Worm (Caenorhabditis elegans): ENCODE data around the gene aaim-1.

aaim-1 gene

DNA sequence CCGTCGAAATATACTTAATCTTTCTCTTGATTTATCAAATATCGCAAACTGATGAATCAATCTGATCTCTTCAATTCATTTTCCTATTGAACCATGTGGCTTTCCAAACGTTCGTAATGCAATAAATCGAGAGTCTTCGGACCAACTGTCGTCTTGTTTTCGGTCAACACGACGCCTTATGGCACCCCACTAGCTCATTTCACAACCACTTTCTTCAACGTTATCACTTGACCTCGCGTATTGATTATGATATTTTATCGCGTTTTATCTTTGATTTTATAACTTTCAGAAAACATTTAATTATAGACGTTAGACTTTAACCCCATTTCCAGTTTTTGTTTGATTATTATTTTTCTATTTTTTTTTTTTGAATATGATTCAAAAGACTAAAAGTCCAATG is 52.4 kb downstream of the aaim-1 start (continued):
- no peak for TF ChIP-seq xbp-1 (tag; optimal IDR thresholded peaks at IDR 0.05)
- no peak for TF ChIP-seq ceh-8 (GFP tag; optimal IDR thresholded peaks at IDR 0.05)
- no peak for TF ChIP-seq nhr-237 (tag; optimal IDR thresholded peaks at IDR 0.05)
- TF ChIP-seq lin-39 (tag; optimal IDR thresholded peaks at IDR 0.05): no peak
- no peak for TF ChIP-seq sox-4 (tag; optimal IDR thresholded peaks at IDR 0.05)
- no peak for TF ChIP-seq hlh-4 (tag; optimal IDR thresholded peaks at IDR 0.05)
- TF ChIP-seq swsn-7 (tag; optimal IDR thresholded peaks at IDR 0.05): no peak
- peak; percentile 66 for TF ChIP-seq unc-130 (tag; optimal IDR thresholded peaks at IDR 0.05)
- TF ChIP-seq ama-1 (optimal IDR thresholded peaks at IDR 0.05): no peak
- no peak for TF ChIP-seq irx-1 (tag; optimal IDR thresholded peaks at IDR 0.05)
- TF ChIP-seq nhr-11 (tag; optimal IDR thresholded peaks at IDR 0.05): no peak
- no peak for TF ChIP-seq mab-9 (GFP tag; IDR thresholded peaks at IDR 0.05)
- no peak for TF ChIP-seq efl-3 (GFP tag; optimal IDR thresholded peaks at IDR 0.05)
- TF ChIP-seq nhr-76 (tag; optimal IDR thresholded peaks at IDR 0.05): no peak
- no peak for TF ChIP-seq ceh-63 (GFP tag; optimal IDR thresholded peaks at IDR 0.05)
- peak; percentile 65 for TF ChIP-seq nhr-71 (tag; optimal IDR thresholded peaks at IDR 0.05)
- no peak for TF ChIP-seq lin-15B (tag; optimal IDR thresholded peaks at IDR 0.05)
- TF ChIP-seq isw-1 (GFP tag; IDR thresholded peaks at IDR 0.05): no peak
- TF ChIP-seq lsy-2 (tag; optimal IDR thresholded peaks at IDR 0.05): peak in 1 of 2 experiments; percentile 14
- no peak for TF ChIP-seq grh-1 (GFP tag; IDR thresholded peaks at IDR 0.05)
- no peak for TF ChIP-seq egl-27 (tag; optimal IDR thresholded peaks at IDR 0.05)
- TF ChIP-seq aha-1 (tag; optimal IDR thresholded peaks at IDR 0.05): no peak
- TF ChIP-seq ets-5 (GFP tag; IDR thresholded peaks at IDR 0.05): no peak
- peak; percentile 3 for TF ChIP-seq ztf-4 (tag; optimal IDR thresholded peaks at IDR 0.05)
- TF ChIP-seq C34B4.2 (tag; optimal IDR thresholded peaks at IDR 0.05): no peak
- TF ChIP-seq nhr-20 (tag; optimal IDR thresholded peaks at IDR 0.05): no peak
- TF ChIP-seq lin-13 (GFP tag; optimal IDR thresholded peaks at IDR 0.05): no peak
- no peak for TF ChIP-seq sptf-1 (tag; optimal IDR thresholded peaks at IDR 0.05)
- TF ChIP-seq rnt-1 (tag; optimal IDR thresholded peaks at IDR 0.05): peak; percentile 47
- TF ChIP-seq fos-1 (tag; optimal IDR thresholded peaks at IDR 0.05): no peak
- no peak for TF ChIP-seq fkh-10 (GFP tag; optimal IDR thresholded peaks at IDR 0.05)
- TF ChIP-seq tlp-1 (tag; optimal IDR thresholded peaks at IDR 0.05): no peak
- TF ChIP-seq F16B12.6 (tag; optimal IDR thresholded peaks at IDR 0.05): no peak
- TF ChIP-seq lin-35 (GFP tag; optimal IDR thresholded peaks at IDR 0.05): no peak
- TF ChIP-seq lin-14 (GFP tag; optimal IDR thresholded peaks at IDR 0.05): peak; percentile 72

Data from whole organism, L1 larva.